Worm (Caenorhabditis elegans) whole organism, young adult: ENCODE measurements around the gene D2096.11.

Source experiments
- B0261.1 ChIP-seq: sonication (generic microtip); optimal IDR thresholded peaks from 2 replicates; lab custom pipeline; 2016; ENCODE audit warnings: mild to moderate bottlenecking, missing genetic modification characterization, moderate library complexity, missing compliant biosample characterization
- K11D2.4 ChIP-seq: fragments of 200-800 bp; sonication (Bioruptor generic); IDR thresholded peaks from 2 replicates; pipeline ENCODE4 v1.3.6; 2022; ENCODE audit warnings: missing genetic modification reagents, missing genetic modification characterization, missing compliant biosample characterization
- ama-1 ChIP-seq, 3 experiments: fragments of 150-350 bp in 1 of 3; sonication (generic microtip) in 2 of 3; optimal IDR thresholded peaks; 2 replicates each; lab custom pipeline; 2014 to 2018; ENCODE audit warnings: missing biosample characterization in 2 of 3, missing genetic modification characterization in 2 of 3, missing genetic modification reagents in 2 of 3
- ceh-100 ChIP-seq: fragments of 200-800 bp; sonication (Bioruptor generic); IDR thresholded peaks from 2 replicates; pipeline ENCODE4 v1.3.6; 2022; ENCODE audit warnings: missing genetic modification reagents, missing genetic modification characterization, missing compliant biosample characterization
- sea-2 ChIP-seq: fragments of 200-800 bp; sonication (Bioruptor generic); IDR thresholded peaks from 2 replicates; pipeline ENCODE4 v1.3.6; 2022; ENCODE audit warnings: missing genetic modification characterization, missing compliant biosample characterization

DNA sequence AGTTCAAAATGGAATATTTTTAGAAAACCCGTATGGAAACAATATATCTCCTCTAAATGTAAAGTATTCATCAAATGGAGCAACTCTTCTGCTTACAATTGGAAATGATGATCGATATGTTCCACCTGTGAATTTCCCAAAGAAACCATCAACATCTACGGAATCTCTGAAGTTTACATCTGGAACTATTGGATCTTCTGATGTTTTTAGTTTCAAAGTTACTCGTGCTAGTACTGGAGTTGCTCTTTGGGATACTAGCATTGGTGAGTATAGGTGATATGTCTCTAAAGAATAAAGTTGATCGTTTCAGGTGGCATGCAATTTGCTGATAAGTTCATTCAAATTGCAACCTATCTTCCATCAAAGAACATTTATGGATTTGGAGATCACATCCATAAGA lies 26.1 kb downstream of the D2096.11 start:
- no peak for TF ChIP-seq K11D2.4 (GFP tag; lab: Robert Waterston, UW)
- no peak for TF ChIP-seq ceh-100 (GFP tag; lab: Robert Waterston, UW)
- TF ChIP-seq B0261.1 (tag; lab: Kevin White, UChicago) = no peak
- no peak for TF ChIP-seq ama-1 (optimal IDR thresholded peaks at IDR 0.05; lab: Kevin White, UChicago)
- TF ChIP-seq ama-1 (GFP tag; optimal IDR thresholded peaks at IDR 0.05; lab: Kevin White, UChicago) = no peak
- TF ChIP-seq sea-2 (GFP tag; lab: Robert Waterston, UW) = no peak
